Fruit fly (Drosophila melanogaster): ENCODE data around the gene glec.

The glec gene

dm6 chr3R:21843665-21844064 is 12.4 kb downstream of the glec start, which contains the start of gene Gr93b:
Gr93b (minus strand) TSS chr3R:21843765.
- TF ChIP-seq usp (GFP tag; optimal IDR thresholded peaks at IDR 0.05) (no peak), CG8478 (optimal IDR thresholded peaks at IDR 0.05) (no peak), Dll (optimal IDR thresholded peaks at IDR 0.05) (no peak), psq (optimal IDR thresholded peaks at IDR 0.05) (no peak), pan (optimal IDR thresholded peaks at IDR 0.05) (no peak), EcR (GFP tag; optimal IDR thresholded peaks at IDR 0.05) (no peak)

dm6 chr3R:21841474-21842376 is 14.3 kb downstream of the glec start:
- TF ChIP-seq EcR (GFP tag; optimal IDR thresholded peaks at IDR 0.05) (no peak), psq (optimal IDR thresholded peaks at IDR 0.05) (no peak), pan (optimal IDR thresholded peaks at IDR 0.05) (no peak), usp (GFP tag; optimal IDR thresholded peaks at IDR 0.05) (no peak), Dll (optimal IDR thresholded peaks at IDR 0.05) (no peak), CG8478 (optimal IDR thresholded peaks at IDR 0.05) (no peak)

- TF ChIP-seq CG8478 (optimal IDR thresholded peaks at IDR 0.05): no peak
- no peak for TF ChIP-seq pan (optimal IDR thresholded peaks at IDR 0.05)
- no peak for TF ChIP-seq Dll (optimal IDR thresholded peaks at IDR 0.05)
- TF ChIP-seq usp (GFP tag; optimal IDR thresholded peaks at IDR 0.05): no peak
- TF ChIP-seq EcR (GFP tag; optimal IDR thresholded peaks at IDR 0.05): no peak
- no peak for TF ChIP-seq psq (optimal IDR thresholded peaks at IDR 0.05)
Measured at dm6 chr3R:21840432-21840831, 15.6 kb downstream of the glec start.

- no peak for TF ChIP-seq EcR (GFP tag; optimal IDR thresholded peaks at IDR 0.05)
- no peak for TF ChIP-seq usp (GFP tag; optimal IDR thresholded peaks at IDR 0.05)
- no peak for TF ChIP-seq CG8478 (optimal IDR thresholded peaks at IDR 0.05)
- TF ChIP-seq Dll (optimal IDR thresholded peaks at IDR 0.05): no peak
- no peak for TF ChIP-seq psq (optimal IDR thresholded peaks at IDR 0.05)
- TF ChIP-seq pan (optimal IDR thresholded peaks at IDR 0.05): no peak
Measured at dm6 chr3R:21839636-21840035, 16.4 kb downstream of the glec start.

dm6 chr3R:21838505-21838956 is 17.5 kb downstream of the glec start:
- TF ChIP-seq Dll (optimal IDR thresholded peaks at IDR 0.05) (no peak), EcR (GFP tag; optimal IDR thresholded peaks at IDR 0.05) (no peak), psq (optimal IDR thresholded peaks at IDR 0.05) (no peak), CG8478 (optimal IDR thresholded peaks at IDR 0.05) (no peak), pan (optimal IDR thresholded peaks at IDR 0.05) (no peak), usp (GFP tag; optimal IDR thresholded peaks at IDR 0.05) (no peak)

- TF ChIP-seq usp (GFP tag; optimal IDR thresholded peaks at IDR 0.05) (no peak), EcR (GFP tag; optimal IDR thresholded peaks at IDR 0.05) (peak in 1 of 2 experiments; percentile 89)
Measured at dm6 chr3R:21837069-21837977, 18.7 kb downstream of the glec start.

dm6 chr3R:21836614-21837013 is 19.5 kb downstream of the glec start:
- TF ChIP-seq EcR (GFP tag; optimal IDR thresholded peaks at IDR 0.05): no peak
- TF ChIP-seq usp (GFP tag; optimal IDR thresholded peaks at IDR 0.05): no peak
- no peak for TF ChIP-seq Dll (optimal IDR thresholded peaks at IDR 0.05)
- TF ChIP-seq psq (optimal IDR thresholded peaks at IDR 0.05): no peak
- TF ChIP-seq pan (optimal IDR thresholded peaks at IDR 0.05): no peak
- no peak for TF ChIP-seq CG8478 (optimal IDR thresholded peaks at IDR 0.05)

dm6 chr3R:21836201-21836504 is 19.9 kb downstream of the glec start:
- no peak for TF ChIP-seq EcR (GFP tag; optimal IDR thresholded peaks at IDR 0.05)
- TF ChIP-seq Dll (optimal IDR thresholded peaks at IDR 0.05): no peak
- TF ChIP-seq usp (GFP tag; optimal IDR thresholded peaks at IDR 0.05): no peak
- no peak for TF ChIP-seq psq (optimal IDR thresholded peaks at IDR 0.05)
- no peak for TF ChIP-seq CG8478 (optimal IDR thresholded peaks at IDR 0.05)
- TF ChIP-seq pan (optimal IDR thresholded peaks at IDR 0.05): no peak

dm6 chr3R:21835388-21836200 is 20.5 kb downstream of the glec start:
- TF ChIP-seq CG8478 (optimal IDR thresholded peaks at IDR 0.05) (no peak), psq (optimal IDR thresholded peaks at IDR 0.05) (no peak), EcR (GFP tag; optimal IDR thresholded peaks at IDR 0.05) (no peak)

dm6 chr3R:21834234-21835070 is 21.6 kb downstream of the glec start:
- TF ChIP-seq Dll (optimal IDR thresholded peaks at IDR 0.05) (no peak), usp (GFP tag; optimal IDR thresholded peaks at IDR 0.05) (no peak), psq (optimal IDR thresholded peaks at IDR 0.05) (no peak), pan (optimal IDR thresholded peaks at IDR 0.05) (no peak), EcR (GFP tag; optimal IDR thresholded peaks at IDR 0.05) (no peak), CG8478 (optimal IDR thresholded peaks at IDR 0.05) (no peak)

- TF ChIP-seq CG8478 (optimal IDR thresholded peaks at IDR 0.05) (no peak), psq (optimal IDR thresholded peaks at IDR 0.05) (no peak), Dll (optimal IDR thresholded peaks at IDR 0.05) (no peak), usp (GFP tag; optimal IDR thresholded peaks at IDR 0.05) (no peak), EcR (GFP tag; optimal IDR thresholded peaks at IDR 0.05) (no peak), pan (optimal IDR thresholded peaks at IDR 0.05) (no peak)
Measured at dm6 chr3R:21832203-21832602, 23.9 kb downstream of the glec start, which contains the start of gene Gr93a. Gr93a (plus strand) TSS chr3R:21832503.
